Fruit fly (Drosophila melanogaster) whole organism, larva: ENCODE measurements around the gene dmrt99B.
A peak's percentile ranks its signal among the peaks of the same experiment; 100 is the strongest.

ENCODE experiments used
- noc ChIP-seq: fragments of 200-800 bp; sonication (Bioruptor generic); optimal IDR thresholded peaks from 3 replicates; lab custom pipeline; 2019; ENCODE audit warnings: missing biosample characterization, mild to moderate bottlenecking, missing genetic modification characterization, moderate library complexity

dmrt99B gene

DNA sequence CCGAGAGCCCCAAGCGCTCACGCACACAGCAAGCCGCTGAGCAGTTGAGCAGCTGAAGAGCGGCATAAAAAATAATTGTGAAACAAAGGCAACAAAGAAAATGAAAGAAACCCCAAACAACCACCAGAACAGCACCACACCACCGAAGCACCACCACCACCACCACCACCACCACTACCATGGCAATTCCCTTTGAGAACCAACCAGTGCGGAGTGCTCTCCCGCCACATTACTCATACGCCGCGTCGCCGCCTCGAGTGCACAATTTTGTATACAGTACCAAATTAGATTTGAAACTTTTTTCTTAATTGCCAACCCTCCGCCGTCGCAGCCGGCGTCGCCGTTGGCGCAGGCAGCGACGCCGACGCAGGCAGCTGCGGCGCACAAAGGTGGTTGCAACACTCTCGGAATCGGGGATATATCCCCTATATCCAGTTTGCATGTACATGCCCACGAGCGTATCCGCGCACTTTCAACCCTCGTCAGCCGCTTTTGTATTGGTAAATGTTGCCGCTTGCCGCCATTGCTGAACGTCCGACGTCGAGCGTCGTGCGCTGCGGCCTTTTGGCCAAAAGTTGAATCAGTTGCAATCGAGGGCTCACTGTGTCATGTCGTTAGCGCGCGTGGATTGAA is at the start of gene dmrt99B:
dmrt99B (plus strand) TSS at position 583 of the 633 bp plus-strand sequence.
- no peak for TF ChIP-seq noc (tag; lab: Kevin White, UChicago)

- TF ChIP-seq noc (tag; lab: Kevin White, UChicago) = no peak
These were observed 40.9 kb upstream of the dmrt99B start for dm6 chr3R:29651488-29651887.

dm6 chr3R:29659950-29660349 is 32.4 kb upstream of the dmrt99B start, which contains the start of gene Dop1R2:
TSS of gene Dop1R2 (minus strand) at chr3R:29659984.
- no peak for TF ChIP-seq noc (tag; lab: Kevin White, UChicago)

dm6 chr3R:29664183-29664829 is 28.1 kb upstream of the dmrt99B start, which contains the start of gene ppk21:
TSS of gene ppk21 (plus strand) at chr3R:29664779.
- no peak for TF ChIP-seq noc (tag; lab: Kevin White, UChicago)

DNA sequence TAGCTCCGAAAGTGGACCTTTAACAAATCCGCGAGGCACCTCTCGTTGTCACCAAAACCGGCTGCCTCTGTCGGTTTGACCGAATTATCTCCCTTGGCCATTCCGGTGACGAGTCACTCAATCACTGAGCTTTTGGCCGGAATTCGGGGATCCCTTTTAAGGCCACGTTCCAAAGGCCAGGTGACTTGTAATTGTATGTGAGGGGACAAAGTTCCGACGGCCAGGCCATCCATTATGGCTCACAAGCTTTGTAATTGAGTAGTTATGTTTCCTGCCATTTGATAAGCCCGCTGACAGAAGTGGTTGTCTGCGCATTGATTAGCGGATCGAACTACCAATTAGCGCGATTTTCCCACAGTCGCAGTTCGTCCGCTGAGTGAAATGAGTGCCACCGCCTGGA is 23.6 kb upstream of the dmrt99B start, which contains the start of the genes ppk20 and ppk30:
ppk20 (minus strand) TSS at position 101 of the 400 bp plus-strand sequence.
ppk30 (plus strand) TSS at position 373 of the 400 bp plus-strand sequence.
- no peak for TF ChIP-seq noc (tag; lab: Kevin White, UChicago)

- peak; percentile 26 for TF ChIP-seq noc (tag; lab: Kevin White, UChicago)
These were observed 21.2 kb upstream of the dmrt99B start, which contains the start of gene Obp99a for dm6 chr3R:29671060-29671707. TSS of gene Obp99a (plus strand) at chr3R:29671657.

DNA sequence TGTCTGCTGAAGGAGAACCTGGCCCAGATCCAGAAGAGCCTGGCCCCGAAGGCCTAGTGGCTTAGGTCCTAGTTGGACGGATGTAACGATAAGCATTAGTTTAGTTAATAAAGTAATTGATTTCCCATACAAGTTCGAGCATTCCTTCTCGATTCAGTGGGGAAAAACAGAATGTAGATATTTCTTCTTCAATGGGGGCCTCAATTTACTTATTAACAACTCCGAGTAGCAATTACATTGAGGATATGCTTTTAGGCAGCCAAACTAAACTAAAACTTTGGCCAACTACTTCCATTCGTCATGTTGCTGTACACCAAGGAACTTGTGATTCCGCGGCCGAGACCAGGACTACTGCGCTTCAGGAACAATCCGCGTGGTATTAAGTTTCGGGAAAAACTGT is 20.2 kb upstream of the dmrt99B start, which contains the start of gene ppk19:
ppk19 (plus strand) TSS at position 301 of the 400 bp plus-strand sequence.
- TF ChIP-seq noc (tag; lab: Kevin White, UChicago) = no peak

- TF ChIP-seq noc (tag; lab: Kevin White, UChicago) = peak; percentile 10
These were observed 17.1 kb upstream of the dmrt99B start, which contains the start of the genes Bub3 and Cap-D2 for dm6 chr3R:29675333-29675732. TSS of gene Bub3 (minus strand) at chr3R:29675421. TSS of gene Cap-D2 (plus strand) at chr3R:29675651.

DNA sequence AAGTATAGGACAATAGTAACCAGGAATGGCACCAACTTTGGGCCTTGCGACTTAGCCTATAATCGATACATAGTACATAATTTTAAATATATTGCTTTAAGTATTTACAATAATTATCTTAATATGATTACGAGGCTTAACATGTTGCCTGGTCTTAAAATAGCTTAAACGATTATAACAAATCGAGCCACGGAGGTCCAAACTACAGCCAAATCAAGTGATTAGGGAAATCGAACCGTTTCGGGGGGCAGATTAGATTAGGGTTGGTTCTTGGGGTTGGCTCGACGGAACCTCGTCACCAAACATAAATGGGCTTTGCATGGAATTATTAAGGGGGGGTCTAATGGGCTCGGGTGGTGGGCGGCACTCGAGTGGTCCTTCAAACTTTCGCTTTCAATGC is 11.2 kb upstream of the dmrt99B start:
- TF ChIP-seq noc (tag; lab: Kevin White, UChicago) = no peak

DNA sequence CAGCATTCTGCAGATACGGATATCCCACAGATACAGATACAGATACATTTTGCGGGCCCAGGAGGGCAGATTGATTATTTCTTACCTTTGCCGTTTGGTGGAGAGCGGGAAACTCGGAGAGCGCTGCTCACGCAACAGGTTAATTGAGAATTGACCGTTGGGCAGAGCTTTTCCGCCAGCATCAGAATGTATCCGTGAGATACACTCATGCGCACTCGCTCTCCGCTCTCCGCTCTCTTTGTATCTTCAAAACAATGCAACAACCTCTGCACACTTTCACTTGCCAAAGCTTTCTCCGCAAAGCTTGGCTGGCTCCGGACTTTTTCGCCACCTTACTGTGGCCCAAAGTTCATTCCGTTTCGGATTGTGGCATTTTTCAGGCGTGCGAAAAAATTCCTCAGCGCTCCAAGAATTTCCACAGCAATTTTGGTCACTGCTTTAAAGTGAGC is 10.2 kb upstream of the dmrt99B start, which contains the start of the genes CG7582 and Gycalpha99B:
CG7582 (minus strand) TSS at position 127 of the 449 bp plus-strand sequence.
Gycalpha99B (plus strand) TSS at position 352 of the 449 bp plus-strand sequence.
- TF ChIP-seq noc (tag; lab: Kevin White, UChicago) = no peak

- TF ChIP-seq noc (tag; lab: Kevin White, UChicago) = no peak
These were observed 5.7 kb upstream of the dmrt99B start for dm6 chr3R:29686698-29687097.

DNA sequence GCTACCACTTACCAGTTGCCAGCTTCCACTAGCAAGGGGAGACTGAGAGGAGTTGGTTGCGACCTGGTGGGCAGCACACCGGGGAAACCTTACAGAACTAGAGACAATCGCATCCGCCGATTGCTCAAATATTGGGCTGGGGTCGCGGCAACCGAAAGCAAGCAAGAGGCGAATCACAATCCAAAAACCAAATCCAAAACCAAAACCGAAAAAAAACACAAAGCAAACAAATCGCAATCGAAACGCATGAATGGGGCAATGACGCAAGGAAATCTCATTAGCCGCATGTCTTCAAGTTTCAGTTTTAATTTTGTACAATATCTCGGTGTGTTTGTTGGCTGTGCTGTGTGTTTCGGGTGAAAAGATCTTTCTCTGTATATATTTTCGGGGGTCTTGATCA is 3.2 kb upstream of the dmrt99B start, which contains the start of gene Obp99c:
Obp99c (minus strand) TSS at position 101 of the 400 bp plus-strand sequence.
- TF ChIP-seq noc (tag; lab: Kevin White, UChicago) = no peak

- TF ChIP-seq noc (tag; lab: Kevin White, UChicago) = no peak
These were observed 2.4 kb upstream of the dmrt99B start for dm6 chr3R:29689833-29690538.

dm6 chr3R:29690539-29690852 is 1.9 kb upstream of the dmrt99B start:
- TF ChIP-seq noc (tag; lab: Kevin White, UChicago) = no peak

DNA sequence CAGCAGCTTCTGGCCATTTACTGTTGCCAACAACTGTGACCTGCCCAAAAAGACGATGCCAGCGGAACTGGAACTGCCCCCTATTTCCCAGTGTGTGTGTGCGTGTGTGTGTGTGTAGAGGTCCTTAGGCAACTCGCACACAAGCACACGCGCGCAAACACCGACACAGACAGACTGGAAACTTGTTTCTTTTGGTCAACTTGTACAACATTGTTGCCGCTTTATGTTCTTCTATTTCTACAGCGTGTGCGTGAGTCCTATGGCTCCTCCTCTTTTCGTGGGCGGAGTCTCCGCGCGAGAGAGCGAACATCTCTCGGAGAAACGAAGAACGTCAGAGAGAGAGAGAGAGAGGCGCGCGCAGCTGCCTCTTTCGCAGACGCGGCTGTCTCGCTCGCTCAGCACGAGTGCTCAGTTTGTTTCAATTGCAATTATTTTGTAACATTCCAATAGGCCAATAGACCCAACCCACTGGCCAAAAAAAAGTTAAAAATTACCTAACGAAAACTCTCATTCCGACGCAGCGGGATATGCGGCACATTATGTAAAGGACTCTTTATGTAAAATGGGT is 1.3 kb upstream of the dmrt99B start:
- TF ChIP-seq noc (tag; lab: Kevin White, UChicago) = no peak
